Worm (Caenorhabditis elegans) whole organism, L4 larva: Measurements from ENCODE around the gene F13H6.5.

Experiments
- cey-2 ChIP-seq: sonication (generic microtip); optimal IDR thresholded peaks from 3 replicates; lab custom pipeline; 2017; ENCODE audit warnings: missing genetic modification characterization, mild to moderate bottlenecking, missing compliant biosample characterization, antibody characterized with exemption, borderline replicate concordance; ENCODE audit not compliant: insufficient read depth
- dmd-6 ChIP-seq: fragments of 200-800 bp; sonication (Bioruptor generic); IDR thresholded peaks from 2 replicates; pipeline ENCODE4 v1.3.6; 2022; ENCODE audit warnings: missing genetic modification reagents, missing genetic modification characterization, missing compliant biosample characterization
- dpl-1 ChIP-seq: fragments of 150-350 bp; optimal IDR thresholded peaks from 2 replicates; lab custom pipeline; 2014; ENCODE audit warnings: missing biosample characterization, missing genetic modification reagents, missing genetic modification characterization
- hlh-11 ChIP-seq: fragments of 200-800 bp; sonication (Bioruptor generic); optimal IDR thresholded peaks from 2 replicates; lab custom pipeline; 2018; ENCODE audit warnings: mild to moderate bottlenecking, missing genetic modification characterization, missing compliant biosample characterization
- hlh-30 ChIP-seq: sonication (generic microtip); optimal IDR thresholded peaks from 2 replicates; lab custom pipeline; 2017; ENCODE audit warnings: antibody characterized with exemption, mild to moderate bottlenecking, missing genetic modification characterization, missing compliant biosample characterization; ENCODE audit not compliant: insufficient read depth
- hmg-1.1 ChIP-seq: fragments of 200-800 bp; sonication (Bioruptor generic); IDR thresholded peaks from 2 replicates; pipeline ENCODE4 v1.3.6; 2022; ENCODE audit warnings: missing genetic modification reagents, missing genetic modification characterization, missing compliant biosample characterization
- lin-1 ChIP-seq: fragments of 200-800 bp; sonication (Bioruptor generic); IDR thresholded peaks from 2 replicates; pipeline ENCODE4 v1.3.6; 2022; ENCODE audit warnings: missing genetic modification reagents, missing genetic modification characterization, missing compliant biosample characterization
- mep-1 ChIP-seq: fragments of 150-350 bp; sonication (generic microtip); optimal IDR thresholded peaks from 3 replicates; lab custom pipeline; 2014; ENCODE audit warnings: missing biosample characterization, missing genetic modification characterization
- nhr-25 ChIP-seq: sonication (generic microtip); optimal IDR thresholded peaks from 2 replicates; lab custom pipeline; 2017; ENCODE audit warnings: missing genetic modification characterization, mild to moderate bottlenecking, missing compliant biosample characterization, antibody characterized with exemption, moderate library complexity, borderline replicate concordance; ENCODE audit not compliant: insufficient read depth
- nhr-28 ChIP-seq: fragments of 150-350 bp; optimal IDR thresholded peaks from 2 replicates; lab custom pipeline; 2014; ENCODE audit warnings: missing biosample characterization, missing genetic modification characterization
- nhr-6 ChIP-seq: fragments of 150-350 bp; optimal IDR thresholded peaks from 2 replicates; lab custom pipeline; 2014; ENCODE audit warnings: missing biosample characterization, missing genetic modification characterization
- tag-97 ChIP-seq: fragments of 200-800 bp; sonication (Bioruptor generic); IDR thresholded peaks from 2 replicates; pipeline ENCODE4 v1.3.6; 2022; ENCODE audit warnings: missing genetic modification characterization, missing compliant biosample characterization
- unc-62 ChIP-seq, 3 experiments: fragments of 150-350 bp in 1 of 3; sonication (generic microtip); optimal IDR thresholded peaks in 2 of 3; peaks in 1 of 3; 1 replicate in 1 of 3; 2 replicates in 2 of 3; lab custom pipeline; 2014 to 2017; ENCODE audit warnings: missing biosample characterization in 3 of 3, missing genetic modification characterization in 3 of 3, missing genetic modification reagents in 3 of 3, missing genotype in 1 of 3

F13H6.5 gene

DNA sequence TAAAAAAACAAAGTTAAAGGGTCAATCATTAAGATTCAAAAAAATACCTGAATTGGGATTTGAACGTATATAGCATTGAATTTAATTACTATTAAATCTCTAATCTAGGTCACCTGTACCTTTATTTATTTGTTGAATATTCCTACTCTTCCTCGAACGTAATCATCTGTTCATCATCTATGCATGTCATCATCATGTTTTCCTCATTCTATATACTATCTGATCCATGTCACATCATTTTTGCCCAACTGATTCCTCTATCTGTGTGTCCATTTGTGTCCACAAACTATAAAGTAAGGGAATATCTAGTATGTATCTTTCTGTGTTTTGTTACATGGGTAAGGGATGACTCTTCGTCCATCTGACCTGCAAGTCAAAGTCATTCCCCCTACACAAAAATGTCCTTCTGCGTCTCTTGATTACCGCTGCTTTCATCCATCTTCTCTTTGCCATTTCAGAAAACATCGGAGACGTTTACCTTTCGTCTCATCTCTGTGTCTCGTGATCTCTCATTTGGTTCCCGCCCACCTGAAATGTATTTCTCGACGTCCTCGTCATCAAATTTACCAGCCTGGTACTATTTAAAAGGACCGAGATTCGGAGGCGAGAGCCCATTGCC lies 51.9 kb downstream of the F13H6.5 start:
- peak; percentile 78 for TF ChIP-seq hlh-30 (tag; lab: Kevin White, UChicago)
- TF ChIP-seq nhr-6 = peak; percentile 9
- peak; percentile 12 for TF ChIP-seq cey-2 (tag; lab: Kevin White, UChicago)
- no peak for TF ChIP-seq mep-1
- no peak for TF ChIP-seq tag-97 (GFP tag; lab: Robert Waterston, UW)
- TF ChIP-seq hlh-11 (tag; lab: Kevin White, UChicago) = peak; percentile 48
- no peak for TF ChIP-seq lin-1 (GFP tag; lab: Robert Waterston, UW)
- TF ChIP-seq nhr-25 (tag; lab: Kevin White, UChicago) = peak; percentile 49
- TF ChIP-seq dmd-6 (GFP tag; lab: Robert Waterston, UW) = peak; percentile 18; the same call in 1 of the 2 replicates
- peak in 1 of 2 experiments; percentile 99 for TF ChIP-seq unc-62 (GFP tag; optimal IDR thresholded peaks at IDR 0.05 in 1 of 2; lab: Kevin White, UChicago)
- TF ChIP-seq unc-62 (tag; optimal IDR thresholded peaks at IDR 0.05; lab: Kevin White, UChicago) = no peak
- 0 out of 2 replicates have a peak, but pooled peaks have one; percentile 11 for TF ChIP-seq hmg-1.1 (GFP tag; lab: Robert Waterston, UW)
- peak; percentile 91 for TF ChIP-seq nhr-28 (tag; lab: Kevin White, UChicago)
- TF ChIP-seq dpl-1 (GFP tag; lab: Kevin White, UChicago) = no peak
